Worm (Caenorhabditis elegans) whole organism, L4 larva: ENCODE results near the gene C49H3.4.

Source experiments
- F37D6.2 ChIP-seq: sonication (generic microtip); optimal IDR thresholded peaks from 2 replicates; lab custom pipeline; 2016; ENCODE audit warnings: mild to moderate bottlenecking, missing genetic modification characterization, missing compliant biosample characterization
- R02D3.7 ChIP-seq: fragments of 150-350 bp; sonication (generic microtip); optimal IDR thresholded peaks from 3 replicates; lab custom pipeline; 2014; ENCODE audit warnings: missing biosample characterization, missing genetic modification characterization
- T20F7.1 ChIP-seq: fragments of 200-800 bp; sonication (Bioruptor generic); optimal IDR thresholded peaks from 2 replicates; lab custom pipeline; 2018; ENCODE audit warnings: mild to moderate bottlenecking, missing genetic modification characterization, missing compliant biosample characterization
- Y105C5A.15 ChIP-seq: fragments of 200-800 bp; sonication (Bioruptor generic); IDR thresholded peaks from 2 replicates; pipeline ENCODE4 v1.3.6; 2022; ENCODE audit warnings: missing genetic modification characterization, missing compliant biosample characterization
- ZK337.2 ChIP-seq: fragments of 200-800 bp; sonication (Bioruptor generic); IDR thresholded peaks from 2 replicates; pipeline ENCODE4 v1.3.6; 2022; ENCODE audit warnings: missing genetic modification reagents, missing genetic modification characterization, missing compliant biosample characterization
- aly-2 ChIP-seq: sonication (generic microtip); optimal IDR thresholded peaks from 2 replicates; lab custom pipeline; 2018; ENCODE audit warnings: missing biosample characterization, missing genetic modification characterization
- ama-1 ChIP-seq: fragments of 150-350 bp; optimal IDR thresholded peaks from 2 replicates; lab custom pipeline; 2014; ENCODE audit warnings: inconsistent platforms, mixed read lengths
- attf-4 ChIP-seq: sonication (generic microtip); optimal IDR thresholded peaks from 3 replicates; lab custom pipeline; 2017; ENCODE audit warnings: missing biosample characterization, missing genetic modification characterization
- ceh-28 ChIP-seq: fragments of 150-350 bp; optimal IDR thresholded peaks from 2 replicates; lab custom pipeline; 2014; ENCODE audit warnings: missing biosample characterization, missing genetic modification reagents, missing genetic modification characterization
- ceh-32 ChIP-seq: sonication (generic microtip); optimal IDR thresholded peaks from 2 replicates; lab custom pipeline; 2016; ENCODE audit warnings: mild to moderate bottlenecking, missing genetic modification characterization, missing compliant biosample characterization; ENCODE audit not compliant: poor library complexity
- ceh-62 ChIP-seq: sonication (generic microtip); optimal IDR thresholded peaks from 2 replicates; lab custom pipeline; 2017; ENCODE audit warnings: missing biosample characterization, missing genetic modification characterization
- ceh-82 ChIP-seq: sonication (generic microtip); optimal IDR thresholded peaks from 2 replicates; lab custom pipeline; 2017; ENCODE audit warnings: missing biosample characterization, missing genetic modification characterization
- ces-1 ChIP-seq: fragments of 150-350 bp; sonication (generic microtip); optimal IDR thresholded peaks from 4 replicates; lab custom pipeline; 2014; ENCODE audit warnings: missing biosample characterization, missing genetic modification reagents, missing genetic modification characterization
- cey-2 ChIP-seq: sonication (generic microtip); optimal IDR thresholded peaks from 3 replicates; lab custom pipeline; 2017; ENCODE audit warnings: missing genetic modification characterization, mild to moderate bottlenecking, missing compliant biosample characterization, antibody characterized with exemption, borderline replicate concordance; ENCODE audit not compliant: insufficient read depth
- ctbp-1 ChIP-seq: fragments of 200-800 bp; sonication (Bioruptor generic); IDR thresholded peaks from 2 replicates; pipeline ENCODE4 v1.3.6; 2022; ENCODE audit warnings: missing genetic modification reagents, missing genetic modification characterization, missing compliant biosample characterization
- daf-16 ChIP-seq, 3 experiments: sonication (generic microtip); optimal IDR thresholded peaks; 2 replicates each; lab custom pipeline; 2016 to 2017; ENCODE audit warnings: missing genetic modification characterization in 3 of 3, missing genetic modification reagents in 3 of 3, mild to moderate bottlenecking in 2 of 3, missing compliant biosample characterization in 2 of 3, missing biosample characterization in 1 of 3, moderate library complexity in 1 of 3
- daf-19 ChIP-seq: fragments of 200-800 bp; sonication (Bioruptor generic); conservative IDR thresholded peaks from 2 replicates; pipeline ENCODE4 v1.3.6; 2022; ENCODE audit warnings: missing genetic modification characterization, missing compliant biosample characterization
- dmd-6 ChIP-seq: fragments of 200-800 bp; sonication (Bioruptor generic); IDR thresholded peaks from 2 replicates; pipeline ENCODE4 v1.3.6; 2022; ENCODE audit warnings: missing genetic modification reagents, missing genetic modification characterization, missing compliant biosample characterization
- dmd-9 ChIP-seq: fragments of 200-800 bp; sonication (Bioruptor generic); IDR thresholded peaks from 2 replicates; pipeline ENCODE4 v1.3.6; 2022; ENCODE audit warnings: missing genetic modification reagents, missing genetic modification characterization, missing compliant biosample characterization
- dve-1 ChIP-seq: sonication (generic microtip); optimal IDR thresholded peaks from 2 replicates; lab custom pipeline; 2017; ENCODE audit warnings: antibody characterized with exemption, mild to moderate bottlenecking, missing genetic modification characterization, missing compliant biosample characterization; ENCODE audit not compliant: insufficient read depth
- egl-27 ChIP-seq: sonication (generic microtip); optimal IDR thresholded peaks from 3 replicates; lab custom pipeline; 2017; ENCODE audit warnings: missing biosample characterization, missing genetic modification reagents, missing genetic modification characterization
- egl-43 ChIP-seq: fragments of 200-800 bp; sonication (Bioruptor generic); IDR thresholded peaks from 2 replicates; pipeline ENCODE4 v1.3.6; 2022; ENCODE audit warnings: missing genetic modification reagents, missing genetic modification characterization, missing compliant biosample characterization
- fkh-10 ChIP-seq: fragments of 150-350 bp; optimal IDR thresholded peaks from 2 replicates; lab custom pipeline; 2014; ENCODE audit warnings: missing biosample characterization, missing genetic modification reagents, missing genetic modification characterization
- hlh-11 ChIP-seq: fragments of 200-800 bp; sonication (Bioruptor generic); optimal IDR thresholded peaks from 2 replicates; lab custom pipeline; 2018; ENCODE audit warnings: mild to moderate bottlenecking, missing genetic modification characterization, missing compliant biosample characterization
- hlh-30 ChIP-seq: sonication (generic microtip); optimal IDR thresholded peaks from 2 replicates; lab custom pipeline; 2017; ENCODE audit warnings: antibody characterized with exemption, mild to moderate bottlenecking, missing genetic modification characterization, missing compliant biosample characterization; ENCODE audit not compliant: insufficient read depth
- lim-7 ChIP-seq: fragments of 200-800 bp; sonication (Bioruptor generic); IDR thresholded peaks from 2 replicates; pipeline ENCODE4 v1.3.6; 2022; ENCODE audit warnings: missing genetic modification characterization, missing compliant biosample characterization
- lin-13 ChIP-seq: fragments of 150-350 bp; optimal IDR thresholded peaks from 2 replicates; lab custom pipeline; 2014; ENCODE audit warnings: missing biosample characterization, missing genetic modification reagents, missing genetic modification characterization
- lin-15B ChIP-seq: fragments of 150-350 bp; sonication (generic microtip); optimal IDR thresholded peaks from 3 replicates; lab custom pipeline; 2014; ENCODE audit warnings: missing biosample characterization, missing genetic modification characterization
- madf-5 ChIP-seq, 2 experiments: fragments of 200-800 bp; sonication (Bioruptor generic); IDR thresholded peaks; 2 replicates each; pipeline ENCODE4 v1.3.6; 2022; ENCODE audit warnings: missing compliant biosample characterization in 2 of 2, missing genetic modification characterization in 2 of 2
- madf-9 ChIP-seq: fragments of 200-800 bp; sonication (Bioruptor generic); conservative IDR thresholded peaks from 2 replicates; pipeline ENCODE4 v1.3.6; 2022; ENCODE audit warnings: missing genetic modification reagents, missing genetic modification characterization, missing compliant biosample characterization
- mdl-1 ChIP-seq, 2 experiments: fragments of 150-350 bp in 1 of 2; sonication (generic microtip) in 1 of 2; optimal IDR thresholded peaks; 2 replicates each; lab custom pipeline; 2014 to 2017; ENCODE audit warnings: missing biosample characterization in 2 of 2, missing genetic modification characterization in 2 of 2
- mdt-29 ChIP-seq: fragments of 200-800 bp; sonication (Bioruptor generic); IDR thresholded peaks from 2 replicates; pipeline ENCODE4 v1.3.6; 2022; ENCODE audit warnings: missing genetic modification reagents, missing genetic modification characterization, missing compliant biosample characterization
- mxl-3 ChIP-seq: fragments of 200-800 bp; sonication (Bioruptor generic); optimal IDR thresholded peaks from 2 replicates; lab custom pipeline; 2018; ENCODE audit warnings: mild to moderate bottlenecking, missing genetic modification characterization, missing compliant biosample characterization
- nhr-28 ChIP-seq: fragments of 150-350 bp; optimal IDR thresholded peaks from 2 replicates; lab custom pipeline; 2014; ENCODE audit warnings: missing biosample characterization, missing genetic modification characterization
- nhr-41 ChIP-seq: fragments of 200-800 bp; sonication (Bioruptor generic); IDR thresholded peaks from 2 replicates; pipeline ENCODE4 v1.3.6; 2022; ENCODE audit warnings: missing genetic modification reagents, missing genetic modification characterization, missing compliant biosample characterization
- nhr-48 ChIP-seq: sonication (generic microtip); optimal IDR thresholded peaks from 2 replicates; lab custom pipeline; 2016; ENCODE audit warnings: mild to moderate bottlenecking, missing genetic modification characterization, missing compliant biosample characterization
- nhr-6 ChIP-seq: fragments of 150-350 bp; optimal IDR thresholded peaks from 2 replicates; lab custom pipeline; 2014; ENCODE audit warnings: missing biosample characterization, missing genetic modification characterization
- php-3 ChIP-seq: fragments of 200-800 bp; sonication (Bioruptor generic); IDR thresholded peaks from 2 replicates; pipeline ENCODE4 v1.3.6; 2022; ENCODE audit warnings: missing genetic modification reagents, missing genetic modification characterization, missing compliant biosample characterization
- pqm-1 ChIP-seq: sonication (generic microtip); optimal IDR thresholded peaks from 2 replicates; lab custom pipeline; 2017; ENCODE audit warnings: missing biosample characterization, missing genetic modification characterization
- sdz-12 ChIP-seq: fragments of 200-800 bp; sonication (Bioruptor generic); optimal IDR thresholded peaks from 2 replicates; lab custom pipeline; 2018; ENCODE audit warnings: mild to moderate bottlenecking, missing genetic modification characterization, missing compliant biosample characterization
- skn-1 ChIP-seq: fragments of 150-350 bp; optimal IDR thresholded peaks from 2 replicates; lab custom pipeline; 2014; ENCODE audit warnings: missing biosample characterization, missing genetic modification characterization
- snpc-4 ChIP-seq: fragments of 150-350 bp; optimal IDR thresholded peaks from 2 replicates; lab custom pipeline; 2014; ENCODE audit warnings: missing biosample characterization, missing genetic modification characterization
- spr-1 ChIP-seq: sonication (generic microtip); optimal IDR thresholded peaks from 2 replicates; lab custom pipeline; 2016; ENCODE audit warnings: mild to moderate bottlenecking, missing genetic modification characterization, missing compliant biosample characterization
- spr-3 ChIP-seq: fragments of 200-800 bp; sonication (Bioruptor generic); optimal IDR thresholded peaks from 2 replicates; lab custom pipeline; 2018; ENCODE audit warnings: mild to moderate bottlenecking, missing genetic modification characterization, missing compliant biosample characterization
- tra-1 ChIP-seq: fragments of 200-800 bp; sonication (Bioruptor generic); IDR thresholded peaks from 2 replicates; pipeline ENCODE4 v1.3.6; 2022; ENCODE audit warnings: missing genetic modification reagents, missing genetic modification characterization, missing compliant biosample characterization
- unc-130 ChIP-seq: sonication (generic microtip); optimal IDR thresholded peaks from 2 replicates; lab custom pipeline; 2016; ENCODE audit warnings: missing genetic modification reagents, missing genetic modification characterization, missing compliant biosample characterization
- unc-62 ChIP-seq, 3 experiments: fragments of 150-350 bp in 1 of 3; sonication (generic microtip); optimal IDR thresholded peaks in 2 of 3; peaks in 1 of 3; 1 replicate in 1 of 3; 2 replicates in 2 of 3; lab custom pipeline; 2014 to 2017; ENCODE audit warnings: missing biosample characterization in 3 of 3, missing genetic modification characterization in 3 of 3, missing genetic modification reagents in 3 of 3, missing genotype in 1 of 3
- vab-7 ChIP-seq: fragments of 200-800 bp; sonication (Bioruptor generic); IDR thresholded peaks from 2 replicates; pipeline ENCODE4 v1.3.6; 2022; ENCODE audit warnings: missing genetic modification reagents, missing genetic modification characterization, missing compliant biosample characterization

C49H3.4 gene

ce11 chrIV:7898489-7898888 lies 16.6 kb upstream of the C49H3.4 start:
- TF ChIP-seq hlh-11 (tag; lab: Kevin White, UChicago) (peak; percentile 60), nhr-28 (tag; lab: Kevin White, UChicago) (peak; percentile 61), lin-15B (tag; lab: Kevin White, UChicago) (no peak), T20F7.1 (GFP tag; lab: Kevin White, UChicago) (peak; percentile 28), daf-16 (GFP tag; optimal IDR thresholded peaks at IDR 0.05; lab: Kevin White, UChicago) (no peak), daf-16 (tag; optimal IDR thresholded peaks at IDR 0.05; lab: Kevin White, UChicago) (peak; percentile 73), dmd-6 (peak; percentile 38; the same call in 1 of the 2 replicates), fkh-10 (GFP tag; lab: Kevin White, UChicago) (no peak), lin-13 (GFP tag; lab: Kevin White, UChicago) (no peak), spr-3 (GFP tag; lab: Kevin White, UChicago) (no peak), hlh-30 (tag; lab: Kevin White, UChicago) (peak; percentile 19), dmd-9 (GFP tag; lab: Robert Waterston, UW) (no peak), php-3 (0 out of 2 replicates have a peak, but pooled peaks have one; percentile 9), dve-1 (tag; lab: Kevin White, UChicago) (peak; percentile 57), pqm-1 (tag; lab: Kevin White, UChicago) (peak; percentile 65)

- TF ChIP-seq ctbp-1 (no peak), spr-1 (tag; lab: Kevin White, UChicago) (no peak), ama-1 (lab: Kevin White, UChicago) (no peak), vab-7 (no peak), attf-4 (no peak), Y105C5A.15 (GFP tag; lab: Robert Waterston, UW) (no peak), ces-1 (GFP tag; lab: Kevin White, UChicago) (no peak), sdz-12 (GFP tag; lab: Kevin White, UChicago) (no peak), nhr-6 (tag; lab: Kevin White, UChicago) (peak; percentile 62), skn-1 (no peak), ceh-32 (tag; lab: Kevin White, UChicago) (no peak), egl-27 (no peak), madf-5 (GFP tag; IDR thresholded peaks at IDR 0.05; lab: Robert Waterston, UW) (no peak), F37D6.2 (tag; lab: Kevin White, UChicago) (no peak), mxl-3 (no peak), egl-43 (GFP tag; lab: Robert Waterston, UW) (no peak), daf-19 (GFP tag; lab: Robert Waterston, UW) (no peak), T20F7.1 (GFP tag; lab: Kevin White, UChicago) (peak; percentile 67), ceh-82 (tag; lab: Kevin White, UChicago) (no peak), ceh-28 (tag; lab: Kevin White, UChicago) (no peak), ZK337.2 (no peak), unc-62 (GFP tag; optimal IDR thresholded peaks at IDR 0.05 in 1 of 2; lab: Kevin White, UChicago) (no peak), unc-62 (tag; optimal IDR thresholded peaks at IDR 0.05; lab: Kevin White, UChicago) (no peak), tra-1 (0 out of 2 replicates have a peak, but pooled peaks have one; percentile 25), mdl-1 (tag; optimal IDR thresholded peaks at IDR 0.05; lab: Kevin White, UChicago) (peak in 1 of 2 experiments; percentile 6), aly-2 (no peak), cey-2 (tag; lab: Kevin White, UChicago) (no peak), madf-9 (GFP tag; lab: Robert Waterston, UW) (no peak), nhr-41 (no peak), lin-15B (tag; lab: Kevin White, UChicago) (no peak), mdt-29 (GFP tag; lab: Robert Waterston, UW) (no peak), lim-7 (GFP tag; lab: Robert Waterston, UW) (no peak), unc-130 (no peak), nhr-48 (tag; lab: Kevin White, UChicago) (peak; percentile 25), ceh-62 (tag; lab: Kevin White, UChicago) (no peak), R02D3.7 (no peak), snpc-4 (tag; lab: Kevin White, UChicago) (no peak)
Measured at ce11 chrIV:7902221-7902904, 12.7 kb upstream of the C49H3.4 start, which contains the start of gene arp-11. Gene arp-11 (minus strand): TSS chrIV:7902271.
